Fruit fly (Drosophila melanogaster): Measurements from ENCODE around the gene CG15576.

dm6 chrX:4262661-4263060 lies 10.1 kb upstream of the CG15576 start:
- TF ChIP-seq usp (GFP tag; optimal IDR thresholded peaks at IDR 0.05) (no peak), CG8478 (optimal IDR thresholded peaks at IDR 0.05) (no peak), pan (optimal IDR thresholded peaks at IDR 0.05) (no peak)

Data from whole organism.